Worm (Caenorhabditis elegans): ENCODE data around the gene unc-93.

Gene unc-93

DNA sequence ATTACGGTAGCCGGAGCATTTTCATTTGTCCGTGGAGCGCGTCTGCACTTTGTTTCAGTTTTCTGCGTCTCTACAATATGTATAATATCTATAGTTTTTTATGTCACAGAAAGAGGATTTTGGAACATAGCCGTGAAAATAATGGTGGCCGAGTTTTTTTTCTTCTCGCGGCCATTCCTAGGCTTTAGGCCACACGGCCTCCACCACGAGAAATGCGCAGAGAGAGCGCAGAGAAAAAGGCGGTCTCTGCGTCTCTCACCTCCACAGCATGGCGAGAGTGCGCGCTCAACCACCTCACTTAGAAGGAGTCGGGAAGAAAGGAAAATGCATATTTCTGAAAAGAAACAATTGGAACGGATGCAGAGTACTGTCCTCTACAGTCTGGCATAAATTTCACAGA lies 51.2 kb downstream of the unc-93 start:
- TF ChIP-seq C17E4.6 (GFP tag; IDR thresholded peaks at IDR 0.05) (peak; percentile 55; the same call in 1 of the 2 replicates), mcd-1 (GFP tag; IDR thresholded peaks at IDR 0.05) (peak; percentile 92), ceh-91 (GFP tag; IDR thresholded peaks at IDR 0.05) (peak; percentile 50; the same call in 1 of the 2 replicates), egrh-3 (GFP tag; IDR thresholded peaks at IDR 0.05) (peak; percentile 50; the same call in 1 of the 2 replicates), lin-40 (tag; optimal IDR thresholded peaks at IDR 0.05) (peak; percentile 31), ztf-18 (tag; optimal IDR thresholded peaks at IDR 0.05) (peak; percentile 88), hmg-1.2 (GFP tag; IDR thresholded peaks at IDR 0.05) (peak; percentile 93), K11D2.4 (GFP tag; IDR thresholded peaks at IDR 0.05) (peak; percentile 81), Y56A3A.18 (GFP tag; IDR thresholded peaks at IDR 0.05) (0 out of 2 replicates have a peak, but pooled peaks have one; percentile 28), attf-3 (GFP tag; conservative IDR thresholded peaks at IDR 0.05) (0 out of 2 replicates have a peak, but pooled peaks have one; percentile 31), nfyb-1 (GFP tag; IDR thresholded peaks at IDR 0.05) (peak; percentile 78), let-607 (tag; optimal IDR thresholded peaks at IDR 0.05) (peak in 1 of 2 experiments; percentile 46), lir-1 (GFP tag; conservative IDR thresholded peaks at IDR 0.05) (0 out of 2 replicates have a peak, but pooled peaks have one; percentile 27), ceh-100 (GFP tag; IDR thresholded peaks at IDR 0.05) (peak; percentile 62)

DNA sequence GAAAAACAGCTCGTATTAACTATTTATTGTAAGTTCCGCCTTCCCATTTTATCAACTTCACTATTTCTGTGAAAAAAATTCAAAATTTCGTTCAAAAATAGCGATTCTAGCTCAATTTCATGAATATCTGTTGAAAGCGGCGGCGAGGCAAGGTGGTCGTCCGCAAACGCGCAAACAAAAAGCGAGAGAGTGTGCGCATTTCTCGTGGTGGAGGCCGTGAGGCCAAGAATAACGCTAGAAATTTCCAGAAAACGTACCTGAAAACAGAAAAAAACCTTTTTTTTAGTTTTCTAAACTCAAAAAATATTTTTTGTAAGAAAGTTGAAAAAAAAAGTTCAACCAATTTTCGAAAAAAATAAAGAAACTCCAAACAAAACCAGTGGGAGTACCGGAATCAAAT lies 53.0 kb downstream of the unc-93 start:
- TF ChIP-seq hsf-1 (GFP tag; IDR thresholded peaks at IDR 0.05): peak; percentile 90
- TF ChIP-seq ztf-18 (tag; optimal IDR thresholded peaks at IDR 0.05): peak; percentile 58
- peak; percentile 72 for TF ChIP-seq mcd-1 (GFP tag; IDR thresholded peaks at IDR 0.05)
- peak; percentile 41 for TF ChIP-seq hmg-1.2 (GFP tag; IDR thresholded peaks at IDR 0.05)

DNA sequence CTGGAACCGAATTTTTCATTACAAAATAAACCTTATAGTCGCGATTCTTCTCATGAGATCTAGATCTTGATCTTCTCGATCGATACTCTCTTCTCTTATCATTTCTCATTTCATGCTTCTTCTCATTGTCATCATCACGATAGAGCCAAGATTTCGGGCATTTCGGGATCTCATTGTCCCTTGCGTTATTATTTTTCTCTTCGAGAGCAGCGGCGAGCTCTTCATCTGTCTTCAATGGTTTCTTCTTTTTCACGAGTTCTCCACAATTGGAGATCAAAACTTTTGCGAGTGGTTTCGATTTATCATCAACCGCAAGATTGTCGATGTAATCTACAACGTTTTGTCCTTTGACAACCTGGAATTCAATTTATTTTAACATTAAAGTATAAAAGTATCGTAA lies 54.2 kb downstream of the unc-93 start:
- TF ChIP-seq ZK185.1 (tag; optimal IDR thresholded peaks at IDR 0.05; ENCODE audit: poor library complexity, severe bottlenecking) (no peak), K11D2.4 (GFP tag; IDR thresholded peaks at IDR 0.05) (no peak), chd-7 (tag; optimal IDR thresholded peaks at IDR 0.05) (no peak), zfh-2 (GFP tag; conservative IDR thresholded peaks at IDR 0.05) (no peak), ama-1 (optimal IDR thresholded peaks at IDR 0.05) (no peak), ama-1 (GFP tag; optimal IDR thresholded peaks at IDR 0.05) (no peak), snpc-1.1 (tag; optimal IDR thresholded peaks at IDR 0.05; ENCODE audit: insufficient read depth) (no peak), rcor-1 (GFP tag; IDR thresholded peaks at IDR 0.05) (no peak), Y53G8AR.9 (GFP tag; conservative IDR thresholded peaks at IDR 0.05) (no peak)
